Worm (Caenorhabditis elegans): ENCODE results near the gene srx-86.
A peak's percentile ranks its signal among the peaks of the same experiment; 100 is the strongest.

The srx-86 gene

ce11 chrV:11554260-11554659 is 8.5 kb upstream of the srx-86 start, which contains the start of gene duo-1:
TSS of gene duo-1 (plus strand) at chrV:11554630.
- TF ChIP-seq nhr-237 (tag; optimal IDR thresholded peaks at IDR 0.05) (no peak), F16B12.6 (tag; optimal IDR thresholded peaks at IDR 0.05) (peak; percentile 23), unc-98 (GFP tag; IDR thresholded peaks at IDR 0.05) (no peak), lin-39 (tag; optimal IDR thresholded peaks at IDR 0.05) (no peak), efl-1 (optimal IDR thresholded peaks at IDR 0.05) (peak in 1 of 2 experiments; percentile 57), efl-1 (GFP tag; optimal IDR thresholded peaks at IDR 0.05 in 1 of 2) (no peak), irx-1 (tag; optimal IDR thresholded peaks at IDR 0.05) (no peak), dpl-1 (GFP tag; optimal IDR thresholded peaks at IDR 0.05) (peak in 1 of 3 experiments; percentile 5), lin-14 (GFP tag; optimal IDR thresholded peaks at IDR 0.05) (no peak)

- TF ChIP-seq elt-3 (tag; optimal IDR thresholded peaks at IDR 0.05) = no peak
- TF ChIP-seq nhr-28 (tag; optimal IDR thresholded peaks at IDR 0.05) = no peak
- TF ChIP-seq efl-1 (optimal IDR thresholded peaks at IDR 0.05) = no peak
- TF ChIP-seq efl-1 (GFP tag; optimal IDR thresholded peaks at IDR 0.05 in 1 of 2) = peak in 1 of 2 experiments; percentile 17
Observed at ce11 chrV:11564573-11564972, 1.8 kb downstream of the srx-86 start, which contains the start of gene srx-87. TSS of gene srx-87 (plus strand) at chrV:11564873.

ce11 chrV:11570169-11570651 is 7.5 kb downstream of the srx-86 start, which contains the start of the genes nhr-101 and pms-2:
TSS of gene nhr-101 (plus strand) at chrV:11570476.
TSS of gene pms-2 (minus strand) at chrV:11570601.
- TF ChIP-seq efl-1 (optimal IDR thresholded peaks at IDR 0.05) = no peak
- peak in 1 of 2 experiments; percentile 87 for TF ChIP-seq efl-1 (GFP tag; optimal IDR thresholded peaks at IDR 0.05 in 1 of 2)
- TF ChIP-seq ceh-63 (GFP tag; optimal IDR thresholded peaks at IDR 0.05) = no peak
- peak; percentile 73 for TF ChIP-seq dsc-1 (tag; optimal IDR thresholded peaks at IDR 0.05)
- TF ChIP-seq fkh-8 (tag; optimal IDR thresholded peaks at IDR 0.05) = no peak
- peak; percentile 73 for TF ChIP-seq nhr-71 (tag; optimal IDR thresholded peaks at IDR 0.05)
- TF ChIP-seq lin-35 (GFP tag; optimal IDR thresholded peaks at IDR 0.05) = peak in 1 of 2 experiments; percentile 19
- TF ChIP-seq nhr-85 (tag) = peak; percentile 76
- TF ChIP-seq tlp-1 (tag; optimal IDR thresholded peaks at IDR 0.05) = no peak
- TF ChIP-seq lin-13 (GFP tag; optimal IDR thresholded peaks at IDR 0.05) = no peak
- peak; percentile 13 for TF ChIP-seq mep-1 (tag; optimal IDR thresholded peaks at IDR 0.05)
- peak; percentile 4 for TF ChIP-seq rnt-1 (tag; optimal IDR thresholded peaks at IDR 0.05)
- peak; percentile 38 for TF ChIP-seq blmp-1 (tag; optimal IDR thresholded peaks at IDR 0.05)
- no peak for TF ChIP-seq mef-2 (tag; optimal IDR thresholded peaks at IDR 0.05)
- TF ChIP-seq ceh-8 (GFP tag; optimal IDR thresholded peaks at IDR 0.05) = no peak
- TF ChIP-seq unc-130 (tag; optimal IDR thresholded peaks at IDR 0.05) = no peak
- TF ChIP-seq C04F5.9 (tag; optimal IDR thresholded peaks at IDR 0.05) = no peak
- TF ChIP-seq unc-62 (GFP tag; optimal IDR thresholded peaks at IDR 0.05) = no peak
- TF ChIP-seq egl-27 (tag; optimal IDR thresholded peaks at IDR 0.05) = no peak
- peak; percentile 61 for TF ChIP-seq lin-14 (GFP tag; optimal IDR thresholded peaks at IDR 0.05)
- no peak for TF ChIP-seq aha-1 (tag; optimal IDR thresholded peaks at IDR 0.05)
- no peak for TF ChIP-seq swsn-7 (tag; optimal IDR thresholded peaks at IDR 0.05)
- TF ChIP-seq mdl-1 (tag; optimal IDR thresholded peaks at IDR 0.05) = no peak
- peak in 2 of 3 experiments; percentile 6 to 14 for TF ChIP-seq dpl-1 (GFP tag; optimal IDR thresholded peaks at IDR 0.05)
- no peak for TF ChIP-seq hlh-17 (GFP tag; optimal IDR thresholded peaks at IDR 0.05; ENCODE audit: borderline replicate concordance)
- no peak for TF ChIP-seq C16A3.4 (tag; optimal IDR thresholded peaks at IDR 0.05)
- no peak for TF ChIP-seq ces-1 (GFP tag; optimal IDR thresholded peaks at IDR 0.05)
- TF ChIP-seq elt-3 (tag; optimal IDR thresholded peaks at IDR 0.05) = peak in 1 of 6 experiments; percentile 24
- TF ChIP-seq irx-1 (tag; optimal IDR thresholded peaks at IDR 0.05) = no peak
- peak; percentile 76 for TF ChIP-seq skn-1 (tag; optimal IDR thresholded peaks at IDR 0.05)
- peak; percentile 50 for TF ChIP-seq snu-23 (GFP tag; optimal IDR thresholded peaks at IDR 0.05)
- peak; percentile 51 for TF ChIP-seq nhr-20 (tag; optimal IDR thresholded peaks at IDR 0.05)
- no peak for TF ChIP-seq nhr-90 (tag; optimal IDR thresholded peaks at IDR 0.05; ENCODE audit: poor library complexity)

Measured in whole organism, L1 larva.